Fruit fly (Drosophila melanogaster) whole organism, embryonic: ENCODE results near the gene CG13481.
A peak's percentile ranks its signal among the peaks of the same experiment; 100 is the strongest.

Experiments
- Ada2b ChIP-seq: fragments of 200-800 bp; sonication (Bioruptor generic); IDR thresholded peaks from 2 replicates; pipeline ENCODE4 v1.3.6; 2022; ENCODE audit warnings: missing biosample characterization, missing genetic modification characterization
- CG10366 ChIP-seq: fragments of 200-800 bp; sonication (Bioruptor generic); IDR thresholded peaks from 2 replicates; pipeline ENCODE4 v1.3.6; 2022; ENCODE audit warnings: missing biosample characterization, missing genetic modification characterization
- CG11560 ChIP-seq: fragments of 200-800 bp; sonication (Bioruptor generic); IDR thresholded peaks from 3 replicates; pipeline ENCODE4 v1.3.6; 2022; ENCODE audit warnings: missing biosample characterization, missing genetic modification characterization
- CG11723 ChIP-seq: fragments of 200-800 bp; sonication (Bioruptor generic); optimal IDR thresholded peaks from 2 replicates; lab custom pipeline; 2017; ENCODE audit warnings: missing biosample characterization, mild to moderate bottlenecking, missing genetic modification characterization
- CG14014 ChIP-seq: fragments of 200-800 bp; sonication (Bioruptor generic); IDR thresholded peaks from 2 replicates; pipeline ENCODE4 v1.3.6; 2022; ENCODE audit warnings: missing biosample characterization, missing genetic modification characterization
- CG14050 ChIP-seq: fragments of 200-800 bp; sonication (Bioruptor generic); IDR thresholded peaks from 3 replicates; pipeline ENCODE4 v1.3.6; 2022; ENCODE audit warnings: missing biosample characterization, missing genetic modification characterization
- CG15269 ChIP-seq: fragments of 200-800 bp; sonication (Bioruptor generic); optimal IDR thresholded peaks from 2 replicates; lab custom pipeline; 2018; ENCODE audit warnings: missing biosample characterization, mild to moderate bottlenecking, missing genetic modification characterization, moderate library complexity
- CG17328 ChIP-seq: fragments of 200-800 bp; sonication (Bioruptor generic); IDR thresholded peaks from 2 replicates; pipeline ENCODE4 v1.3.6; 2022; ENCODE audit warnings: missing biosample characterization, missing genetic modification characterization
- CG2202 ChIP-seq: fragments of 200-800 bp; sonication (Bioruptor generic); optimal IDR thresholded peaks from 2 replicates; lab custom pipeline; 2018; ENCODE audit warnings: missing biosample characterization, mild to moderate bottlenecking, missing genetic modification characterization
- CG2678 ChIP-seq: fragments of 200-800 bp; sonication (Bioruptor generic); optimal IDR thresholded peaks from 3 replicates; lab custom pipeline; 2019; ENCODE audit warnings: missing biosample characterization, mild to moderate bottlenecking, missing genetic modification characterization, moderate library complexity
- CG2889 ChIP-seq: fragments of 200-800 bp; sonication (Bioruptor generic); IDR thresholded peaks from 3 replicates; pipeline ENCODE4 v1.3.6; 2022; ENCODE audit warnings: missing biosample characterization, missing genetic modification characterization
- CG31441 ChIP-seq: fragments of 200-800 bp; sonication (Bioruptor generic); IDR thresholded peaks from 2 replicates; pipeline ENCODE4 v1.3.6; 2022; ENCODE audit warnings: missing biosample characterization, missing genetic modification characterization
- D19B ChIP-seq: fragments of 200-800 bp; sonication (Bioruptor generic); optimal IDR thresholded peaks from 2 replicates; lab custom pipeline; 2017; ENCODE audit warnings: missing biosample characterization, mild to moderate bottlenecking, missing genetic modification characterization
- Dbx ChIP-seq: fragments of 200-800 bp; sonication (Bioruptor generic); IDR thresholded peaks from 3 replicates; pipeline ENCODE4 v1.3.6; 2022; ENCODE audit warnings: missing biosample characterization, missing genetic modification characterization
- Ets65A ChIP-seq: fragments of 200-800 bp; sonication (Bioruptor generic); peaks from one replicate; lab custom pipeline; 2016; ENCODE audit warnings: missing biosample characterization, missing genetic modification characterization
- Gug ChIP-seq: fragments of 200-800 bp; sonication (Bioruptor generic); IDR thresholded peaks from 4 replicates; pipeline ENCODE4 v1.3.6; 2022; ENCODE audit warnings: missing biosample characterization, missing genetic modification characterization
- H2.0 ChIP-seq: fragments of 200-800 bp; sonication (Bioruptor generic); IDR thresholded peaks from 2 replicates; pipeline ENCODE4 v1.3.6; 2022; ENCODE audit warnings: missing biosample characterization, missing genetic modification characterization
- HLH3B ChIP-seq: fragments of 200-800 bp; sonication (Bioruptor generic); IDR thresholded peaks from 2 replicates; pipeline ENCODE4 v1.3.6; 2022; ENCODE audit warnings: missing biosample characterization, missing genetic modification characterization
- Hmr ChIP-seq: fragments of 200-800 bp; sonication (Bioruptor generic); optimal IDR thresholded peaks from 3 replicates; lab custom pipeline; 2017; ENCODE audit warnings: mild to moderate bottlenecking, missing biosample characterization, missing genetic modification reagents, missing genetic modification characterization
- Hr39 ChIP-seq: fragments of >200 bp; optimal IDR thresholded peaks from 2 replicates; lab custom pipeline; 2017
- Jarid2 ChIP-seq: fragments of 200-800 bp; sonication (Bioruptor generic); optimal IDR thresholded peaks from 3 replicates; lab custom pipeline; 2017; ENCODE audit warnings: mild to moderate bottlenecking, missing biosample characterization, missing genetic modification reagents, missing genetic modification characterization
- MTF-1 ChIP-seq: fragments of 200-800 bp; sonication (Bioruptor generic); optimal IDR thresholded peaks from 2 replicates; lab custom pipeline; 2018; ENCODE audit warnings: missing biosample characterization, mild to moderate bottlenecking, missing genetic modification characterization, borderline replicate concordance
- Optix ChIP-seq: fragments of 200-800 bp; sonication (Bioruptor generic); IDR thresholded peaks from 3 replicates; pipeline ENCODE4 v1.3.6; 2022; ENCODE audit warnings: missing biosample characterization, missing genetic modification characterization
- Rfx ChIP-seq: fragments of 200-800 bp; sonication (Bioruptor generic); IDR thresholded peaks from 2 replicates; pipeline ENCODE4 v1.3.6; 2022; ENCODE audit warnings: missing biosample characterization, missing genetic modification characterization
- Spps ChIP-seq: fragments of 200-800 bp; sonication (Bioruptor generic); optimal IDR thresholded peaks from 2 replicates; lab custom pipeline; 2018; ENCODE audit warnings: missing biosample characterization, mild to moderate bottlenecking, missing genetic modification characterization
- Xbp1 ChIP-seq: fragments of 200-800 bp; sonication (Bioruptor generic); optimal IDR thresholded peaks from 3 replicates; lab custom pipeline; 2016; ENCODE audit warnings: missing biosample characterization, mild to moderate bottlenecking, missing genetic modification characterization
- bcd ChIP-seq: fragments of 200-800 bp; sonication (Bioruptor generic); optimal IDR thresholded peaks from 2 replicates; lab custom pipeline; 2017; ENCODE audit warnings: missing biosample characterization, mild to moderate bottlenecking, missing genetic modification characterization
- bsh ChIP-seq, 2 experiments: fragments of 200-800 bp; sonication (Bioruptor generic); optimal IDR thresholded peaks; 2 replicates each; lab custom pipeline; 2017 to 2018; ENCODE audit warnings: mild to moderate bottlenecking in 2 of 2, missing biosample characterization in 2 of 2, missing genetic modification characterization in 2 of 2, moderate library complexity in 1 of 2
- crp ChIP-seq, 2 experiments: fragments of 200-800 bp; sonication (Bioruptor generic); optimal IDR thresholded peaks; 2 replicates in 1 of 2; 3 replicates in 1 of 2; lab custom pipeline; 2017; ENCODE audit warnings: missing biosample characterization in 2 of 2, missing genetic modification characterization in 2 of 2, mild to moderate bottlenecking in 1 of 2, moderate library complexity in 1 of 2
- exex ChIP-seq: fragments of 200-800 bp; sonication (Bioruptor generic); optimal IDR thresholded peaks from 4 replicates; lab custom pipeline; 2018; ENCODE audit warnings: missing biosample characterization, mild to moderate bottlenecking, missing genetic modification characterization, moderate library complexity
- fd102C ChIP-seq: fragments of 200-800 bp; sonication (Bioruptor generic); optimal IDR thresholded peaks from 2 replicates; lab custom pipeline; 2018; ENCODE audit warnings: missing biosample characterization, mild to moderate bottlenecking, missing genetic modification characterization, moderate library complexity
- fd3F ChIP-seq: fragments of 200-800 bp; sonication (Bioruptor generic); optimal IDR thresholded peaks from 2 replicates; lab custom pipeline; 2018; ENCODE audit warnings: missing biosample characterization, mild to moderate bottlenecking, missing genetic modification characterization, moderate library complexity
- grn ChIP-seq: fragments of 200-800 bp; sonication (Bioruptor generic); optimal IDR thresholded peaks from 3 replicates; lab custom pipeline; 2017; ENCODE audit warnings: missing biosample characterization, missing genetic modification characterization
- lilli ChIP-seq: fragments of 200-800 bp; sonication (Bioruptor generic); optimal IDR thresholded peaks from 3 replicates; lab custom pipeline; 2016; ENCODE audit warnings: missing biosample characterization, missing genetic modification characterization
- lmd ChIP-seq: fragments of 200-800 bp; sonication (Bioruptor generic); IDR thresholded peaks from 2 replicates; pipeline ENCODE4 v1.3.6; 2022; ENCODE audit warnings: missing biosample characterization, missing genetic modification characterization
- lov ChIP-seq, 2 experiments: fragments of 200-800 bp in 1 of 2; fragments of >200 bp in 1 of 2; sonication (Bioruptor generic) in 1 of 2; IDR thresholded peaks in 1 of 2; optimal IDR thresholded peaks in 1 of 2; 2 replicates in 1 of 2; 3 replicates in 1 of 2; pipeline versions ENCODE4 v1.3.6 to Lab custom; 2017 to 2022; ENCODE audit warnings: missing biosample characterization in 1 of 2, missing genetic modification characterization in 1 of 2
- mam ChIP-seq: fragments of 200-800 bp; sonication (Bioruptor generic); optimal IDR thresholded peaks from 3 replicates; lab custom pipeline; 2016; ENCODE audit warnings: missing biosample characterization, missing genetic modification characterization
- nom ChIP-seq: fragments of 200-800 bp; sonication (Bioruptor generic); optimal IDR thresholded peaks from 2 replicates; lab custom pipeline; 2017; ENCODE audit warnings: missing biosample characterization, missing genetic modification characterization, mild to moderate bottlenecking, moderate library complexity, missing genetic modification reagents
- oc ChIP-seq: fragments of 200-800 bp; sonication (Bioruptor generic); optimal IDR thresholded peaks from 2 replicates; lab custom pipeline; 2018; ENCODE audit warnings: missing biosample characterization, mild to moderate bottlenecking, missing genetic modification characterization, moderate library complexity
- pan ChIP-seq, 4 experiments: fragments of >200 bp in 3 of 4; fragments of 200-800 bp in 1 of 4; sonication (Bioruptor generic) in 1 of 4; optimal IDR thresholded peaks in 3 of 4; IDR thresholded peaks in 1 of 4; 2 replicates each; pipeline versions ENCODE4 v1.3.6 to Lab custom; 2017 to 2022; ENCODE audit warnings: missing biosample characterization in 2 of 4, missing genetic modification characterization in 2 of 4, mixed read lengths in 1 of 4
- row ChIP-seq: fragments of 200-800 bp; sonication (Bioruptor generic); IDR thresholded peaks from 3 replicates; pipeline ENCODE4 v1.3.6; 2022; ENCODE audit warnings: missing biosample characterization, missing genetic modification characterization
- run ChIP-seq: fragments of 200-800 bp; sonication (Bioruptor generic); optimal IDR thresholded peaks from 3 replicates; lab custom pipeline; 2018; ENCODE audit warnings: missing biosample characterization, mild to moderate bottlenecking, missing genetic modification characterization
- seq ChIP-seq: fragments of 200-800 bp; sonication (Bioruptor generic); IDR thresholded peaks from 2 replicates; pipeline ENCODE4 v1.3.6; 2022; ENCODE audit warnings: missing biosample characterization, missing genetic modification characterization
- slbo ChIP-seq: fragments of 200-800 bp; sonication (Bioruptor generic); IDR thresholded peaks from 2 replicates; pipeline ENCODE4 v1.3.6; 2022; ENCODE audit warnings: missing biosample characterization, missing genetic modification characterization
- sob ChIP-seq: fragments of 200-800 bp; sonication (Bioruptor generic); IDR thresholded peaks from 2 replicates; pipeline ENCODE4 v1.3.6; 2022; ENCODE audit warnings: missing biosample characterization, missing genetic modification characterization
- stc ChIP-seq: fragments of 200-800 bp; sonication (Bioruptor generic); IDR thresholded peaks from 2 replicates; pipeline ENCODE4 v1.3.6; 2022; ENCODE audit warnings: missing biosample characterization, missing genetic modification characterization
- stwl ChIP-seq: fragments of 200-800 bp; sonication (Bioruptor generic); optimal IDR thresholded peaks from 3 replicates; lab custom pipeline; 2018; ENCODE audit warnings: missing biosample characterization, mild to moderate bottlenecking, missing genetic modification characterization, moderate library complexity
- vfl ChIP-seq: fragments of 200-800 bp; sonication (Bioruptor generic); optimal IDR thresholded peaks from 2 replicates; lab custom pipeline; 2016; ENCODE audit warnings: missing biosample characterization, missing genetic modification characterization
- zf30C ChIP-seq: fragments of 200-800 bp; sonication (Bioruptor generic); optimal IDR thresholded peaks from 3 replicates; lab custom pipeline; 2018; ENCODE audit warnings: missing biosample characterization, mild to moderate bottlenecking, missing genetic modification characterization

Gene CG13481

dm6 chr3L:14410892-14411291, 41.4 kb upstream of the CG13481 start (continued):
- TF ChIP-seq zf30C (no peak), D19B (no peak), nom (peak; percentile 34), vfl (GFP tag; lab: Kevin White, UChicago) (no peak), sob (GFP tag; lab: Robert Waterston, UW) (no peak), oc (tag; lab: Kevin White, UChicago) (peak; percentile 10), Optix (GFP tag; lab: Robert Waterston, UW) (peak; percentile 57; the same call in 2 of the 3 replicates), CG11723 (GFP tag; lab: Kevin White, UChicago) (peak; percentile 33), Spps (tag; lab: Kevin White, UChicago) (peak; percentile 33), HLH3B (GFP tag; lab: Robert Waterston, UW) (0 out of 2 replicates have a peak, but pooled peaks have one; percentile 37), H2.0 (GFP tag; lab: Robert Waterston, UW) (0 out of 2 replicates have a peak, but pooled peaks have one; percentile 17), seq (peak; percentile 29; the same call in 1 of the 2 replicates), pan (optimal IDR thresholded peaks at IDR 0.05; lab: Kevin White, UChicago) (no peak), pan (GFP tag; optimal IDR thresholded peaks at IDR 0.05 in 1 of 2, IDR thresholded peaks at IDR 0.05 in 1 of 2) (peak in 1 of 2 experiments; percentile 64), lov (optimal IDR thresholded peaks at IDR 0.05; lab: Kevin White, UChicago) (no peak), lov (GFP tag; IDR thresholded peaks at IDR 0.05; lab: Robert Waterston, UW) (peak; percentile 58; the same call in 1 of the 3 replicates), Gug (0 out of 4 replicates have a peak, but pooled peaks have one; percentile 9), mam (no peak), Xbp1 (peak; percentile 12), Hr39 (no peak), exex (tag; lab: Kevin White, UChicago) (no peak), row (GFP tag; lab: Robert Waterston, UW) (peak; percentile 85), Ada2b (GFP tag; lab: Robert Waterston, UW) (no peak), MTF-1 (GFP tag; lab: Kevin White, UChicago) (peak; percentile 14), run (tag; lab: Kevin White, UChicago) (no peak), CG31441 (GFP tag; lab: Robert Waterston, UW) (peak; percentile 43), fd3F (GFP tag; lab: Kevin White, UChicago) (peak; percentile 5), CG2202 (no peak), CG10366 (peak; percentile 18; the same call in 1 of the 2 replicates), stwl (tag; lab: Kevin White, UChicago) (peak; percentile 73), crp (GFP tag; optimal IDR thresholded peaks at IDR 0.05; lab: Kevin White, UChicago) (peak; percentile 5 to 83), CG14014 (GFP tag; lab: Robert Waterston, UW) (peak; percentile 59; the same call in 1 of the 2 replicates), CG14050 (GFP tag; lab: Robert Waterston, UW) (0 out of 3 replicates have a peak, but pooled peaks have one; percentile 16), Rfx (GFP tag; lab: Robert Waterston, UW) (peak; percentile 50), slbo (peak; percentile 39; the same call in 1 of the 2 replicates), Dbx (GFP tag; lab: Robert Waterston, UW) (no peak), CG11560 (tag; lab: Robert Waterston, UW) (no peak), stc (peak; percentile 45; the same call in 1 of the 2 replicates), fd102C (peak; percentile 35), CG2678 (no peak), bsh (GFP tag; optimal IDR thresholded peaks at IDR 0.05; lab: Kevin White, UChicago) (peak; percentile 51 to 66), CG15269 (tag; lab: Kevin White, UChicago) (no peak), bcd (peak; percentile 18), lilli (no peak), lmd (GFP tag; lab: Robert Waterston, UW) (0 out of 2 replicates have a peak, but pooled peaks have one; percentile 24), Hmr (GFP tag; lab: Kevin White, UChicago) (peak; percentile 34), CG2889 (GFP tag; lab: Robert Waterston, UW) (no peak), CG17328 (GFP tag; lab: Robert Waterston, UW) (peak; percentile 72), Ets65A (peak; percentile 69), Jarid2 (GFP tag; lab: Kevin White, UChicago) (peak; percentile 3), grn (GFP tag; lab: Kevin White, UChicago) (no peak)
